Worm (Caenorhabditis elegans) whole organism, young adult: ENCODE results near the gene msp-56.

Experiments used
- B0019.2 ChIP-seq: fragments of 200-800 bp; sonication (Bioruptor generic); conservative IDR thresholded peaks from 2 replicates; pipeline ENCODE4 v1.3.6; 2022; ENCODE audit warnings: missing genetic modification reagents, missing genetic modification characterization, missing compliant biosample characterization
- C06A6.2 ChIP-seq: fragments of 200-800 bp; sonication (Bioruptor generic); conservative IDR thresholded peaks from 2 replicates; pipeline ENCODE4 v1.3.6; 2022; ENCODE audit warnings: missing genetic modification characterization, missing compliant biosample characterization
- C17E4.6 ChIP-seq: fragments of 200-800 bp; sonication (Bioruptor generic); IDR thresholded peaks from 2 replicates; pipeline ENCODE4 v1.3.6; 2022; ENCODE audit warnings: missing genetic modification reagents, missing genetic modification characterization, missing compliant biosample characterization
- F10E7.11 ChIP-seq: sonication (generic microtip); optimal IDR thresholded peaks from 2 replicates; lab custom pipeline; 2017; ENCODE audit warnings: mild to moderate bottlenecking, missing genetic modification characterization, moderate library complexity, missing compliant biosample characterization
- F22D6.2 ChIP-seq: sonication (generic microtip); optimal IDR thresholded peaks from 2 replicates; lab custom pipeline; 2016; ENCODE audit warnings: mild to moderate bottlenecking, missing genetic modification characterization, missing compliant biosample characterization
- K11D2.4 ChIP-seq: fragments of 200-800 bp; sonication (Bioruptor generic); IDR thresholded peaks from 2 replicates; pipeline ENCODE4 v1.3.6; 2022; ENCODE audit warnings: missing genetic modification reagents, missing genetic modification characterization, missing compliant biosample characterization
- K12H6.12 ChIP-seq: fragments of 200-800 bp; sonication (Bioruptor generic); optimal IDR thresholded peaks from 2 replicates; lab custom pipeline; 2018; ENCODE audit warnings: mild to moderate bottlenecking, missing genetic modification characterization, missing compliant biosample characterization
- Y53G8AR.9 ChIP-seq: fragments of 200-800 bp; sonication (Bioruptor generic); conservative IDR thresholded peaks from 2 replicates; pipeline ENCODE4 v1.3.6; 2022; ENCODE audit warnings: missing genetic modification reagents, missing genetic modification characterization, missing compliant biosample characterization
- Y79H2A.3 ChIP-seq: fragments of 200-800 bp; sonication (Bioruptor generic); conservative IDR thresholded peaks from 2 replicates; pipeline ENCODE4 v1.3.6; 2022; ENCODE audit warnings: missing genetic modification reagents, missing genetic modification characterization, missing compliant biosample characterization
- atf-7 ChIP-seq: sonication (generic microtip); optimal IDR thresholded peaks from 2 replicates; lab custom pipeline; 2017; ENCODE audit warnings: mild to moderate bottlenecking, missing genetic modification characterization, missing compliant biosample characterization
- cebp-1 ChIP-seq, 2 experiments: fragments of 200-800 bp in 1 of 2; sonication (Bioruptor generic) in 1 of 2; sonication (generic microtip) in 1 of 2; IDR thresholded peaks in 1 of 2; optimal IDR thresholded peaks in 1 of 2; 2 replicates each; pipeline versions ENCODE4 v1.3.6 to Lab custom; 2017 to 2022; ENCODE audit warnings: missing compliant biosample characterization in 2 of 2, missing genetic modification characterization in 2 of 2, mild to moderate bottlenecking in 1 of 2, missing genetic modification reagents in 1 of 2, moderate library complexity in 1 of 2
- ceh-27 ChIP-seq: fragments of 200-800 bp; sonication (Bioruptor generic); optimal IDR thresholded peaks from 2 replicates; lab custom pipeline; 2018; ENCODE audit warnings: mild to moderate bottlenecking, missing genetic modification characterization, moderate library complexity, missing compliant biosample characterization
- ceh-40 ChIP-seq: fragments of 200-800 bp; sonication (Bioruptor generic); IDR thresholded peaks from 2 replicates; pipeline ENCODE4 v1.3.6; 2022; ENCODE audit warnings: missing genetic modification characterization, missing compliant biosample characterization
- ceh-79 ChIP-seq: sonication (generic microtip); optimal IDR thresholded peaks from 2 replicates; lab custom pipeline; 2017; ENCODE audit warnings: mild to moderate bottlenecking, missing genetic modification characterization, missing compliant biosample characterization
- ceh-91 ChIP-seq: fragments of 200-800 bp; sonication (Bioruptor generic); IDR thresholded peaks from 2 replicates; pipeline ENCODE4 v1.3.6; 2022; ENCODE audit warnings: missing genetic modification reagents, missing genetic modification characterization, missing compliant biosample characterization
- chd-7 ChIP-seq: sonication (generic microtip); optimal IDR thresholded peaks from 2 replicates; lab custom pipeline; 2016; ENCODE audit warnings: mild to moderate bottlenecking, missing genetic modification characterization, moderate library complexity, missing compliant biosample characterization
- die-1 ChIP-seq: sonication (generic microtip); optimal IDR thresholded peaks from 2 replicates; lab custom pipeline; 2016; ENCODE audit warnings: missing genotype, mild to moderate bottlenecking, missing genetic modification characterization, missing compliant biosample characterization
- dpl-1 ChIP-seq: fragments of 150-350 bp; optimal IDR thresholded peaks from 2 replicates; lab custom pipeline; 2014; ENCODE audit warnings: missing biosample characterization, missing genetic modification reagents, missing genetic modification characterization
- egl-18 ChIP-seq: fragments of 200-800 bp; sonication (Bioruptor generic); IDR thresholded peaks from 2 replicates; pipeline ENCODE4 v1.3.6; 2022; ENCODE audit warnings: missing genetic modification reagents, missing genetic modification characterization, missing compliant biosample characterization
- egl-44 ChIP-seq: fragments of 200-800 bp; sonication (Bioruptor generic); IDR thresholded peaks from 2 replicates; pipeline ENCODE4 v1.3.6; 2022; ENCODE audit warnings: missing genetic modification reagents, missing genetic modification characterization, missing compliant biosample characterization
- gei-17 ChIP-seq: fragments of 200-800 bp; sonication (Bioruptor generic); optimal IDR thresholded peaks from 2 replicates; lab custom pipeline; 2018; ENCODE audit warnings: mild to moderate bottlenecking, missing genetic modification characterization, missing compliant biosample characterization
- hlh-12 ChIP-seq: sonication (generic microtip); optimal IDR thresholded peaks from 2 replicates; lab custom pipeline; 2016; ENCODE audit warnings: missing genetic modification characterization, missing compliant biosample characterization
- hsf-1 ChIP-seq: fragments of 200-800 bp; sonication (Bioruptor generic); IDR thresholded peaks from 2 replicates; pipeline ENCODE4 v1.3.6; 2022; ENCODE audit warnings: missing genetic modification reagents, missing genetic modification characterization, missing compliant biosample characterization
- lag-1 ChIP-seq: fragments of 200-800 bp; sonication (Bioruptor generic); IDR thresholded peaks from 2 replicates; pipeline ENCODE4 v1.3.6; 2022; ENCODE audit warnings: missing genetic modification reagents, missing genetic modification characterization, missing compliant biosample characterization
- let-526 ChIP-seq: fragments of 200-800 bp; sonication (Bioruptor generic); IDR thresholded peaks from 2 replicates; pipeline ENCODE4 v1.3.6; 2022; ENCODE audit warnings: missing genetic modification reagents, missing genetic modification characterization, missing compliant biosample characterization
- let-607 ChIP-seq, 2 experiments: fragments of 200-800 bp in 1 of 2; sonication (Bioruptor generic) in 1 of 2; sonication (generic microtip) in 1 of 2; optimal IDR thresholded peaks; 2 replicates each; lab custom pipeline; 2016 to 2018; ENCODE audit warnings: mild to moderate bottlenecking in 2 of 2, missing compliant biosample characterization in 2 of 2, missing genetic modification characterization in 2 of 2, moderate library complexity in 2 of 2, missing genotype in 1 of 2
- lin-26 ChIP-seq: fragments of 200-800 bp; sonication (Bioruptor generic); IDR thresholded peaks from 2 replicates; pipeline ENCODE4 v1.3.6; 2022; ENCODE audit warnings: missing genetic modification reagents, missing genetic modification characterization, missing compliant biosample characterization
- lin-40 ChIP-seq: sonication (generic microtip); optimal IDR thresholded peaks from 2 replicates; lab custom pipeline; 2016; ENCODE audit warnings: missing genetic modification characterization, mild to moderate bottlenecking, missing compliant biosample characterization, missing genotype, missing genetic modification reagents
- nhr-80 ChIP-seq: sonication (generic microtip); optimal IDR thresholded peaks from 2 replicates; lab custom pipeline; 2016; ENCODE audit warnings: missing genetic modification characterization, missing compliant biosample characterization
- pha-4 ChIP-seq: fragments of 150-350 bp; sonication (generic microtip); optimal IDR thresholded peaks from 2 replicates; lab custom pipeline; 2014; ENCODE audit warnings: missing biosample characterization, missing genetic modification reagents, missing genetic modification characterization
- rcor-1 ChIP-seq: fragments of 200-800 bp; sonication (Bioruptor generic); IDR thresholded peaks from 2 replicates; pipeline ENCODE4 v1.3.6; 2022; ENCODE audit warnings: missing genetic modification reagents, missing genetic modification characterization, missing compliant biosample characterization
- repo-1 ChIP-seq: sonication (generic microtip); optimal IDR thresholded peaks from 2 replicates; lab custom pipeline; 2017; ENCODE audit warnings: mild to moderate bottlenecking, missing genetic modification characterization, missing compliant biosample characterization
- sea-2 ChIP-seq: fragments of 200-800 bp; sonication (Bioruptor generic); IDR thresholded peaks from 2 replicates; pipeline ENCODE4 v1.3.6; 2022; ENCODE audit warnings: missing genetic modification characterization, missing compliant biosample characterization
- snpc-1.3 ChIP-seq: sonication (generic microtip); optimal IDR thresholded peaks from 2 replicates; lab custom pipeline; 2017; ENCODE audit warnings: missing genetic modification characterization, mild to moderate bottlenecking, missing compliant biosample characterization, antibody characterized with exemption, moderate library complexity, missing genotype, missing genetic modification reagents; ENCODE audit not compliant: insufficient read depth
- somi-1 ChIP-seq: fragments of 200-800 bp; sonication (Bioruptor generic); optimal IDR thresholded peaks from 2 replicates; lab custom pipeline; 2018; ENCODE audit warnings: mild to moderate bottlenecking, missing genetic modification characterization, missing compliant biosample characterization
- tbp1 ChIP-seq: fragments of 200-800 bp; sonication (Bioruptor generic); optimal IDR thresholded peaks from 2 replicates; lab custom pipeline; 2018; ENCODE audit warnings: mild to moderate bottlenecking, missing genetic modification characterization, missing compliant biosample characterization
- ztf-18 ChIP-seq: sonication (generic microtip); optimal IDR thresholded peaks from 2 replicates; lab custom pipeline; 2016; ENCODE audit warnings: missing genotype, mild to moderate bottlenecking, missing genetic modification characterization, missing compliant biosample characterization
- ztf-22 ChIP-seq: fragments of 200-800 bp; sonication (Bioruptor generic); optimal IDR thresholded peaks from 2 replicates; lab custom pipeline; 2018; ENCODE audit warnings: mild to moderate bottlenecking, missing genetic modification characterization, moderate library complexity, missing compliant biosample characterization
- ztf-25 ChIP-seq: fragments of 200-800 bp; sonication (Bioruptor generic); IDR thresholded peaks from 2 replicates; pipeline ENCODE4 v1.3.6; 2022; ENCODE audit warnings: missing genetic modification reagents, missing genetic modification characterization, missing compliant biosample characterization
- ztf-26 ChIP-seq: sonication (generic microtip); optimal IDR thresholded peaks from 2 replicates; lab custom pipeline; 2017; ENCODE audit warnings: missing genetic modification characterization, missing compliant biosample characterization

msp-56 gene

DNA sequence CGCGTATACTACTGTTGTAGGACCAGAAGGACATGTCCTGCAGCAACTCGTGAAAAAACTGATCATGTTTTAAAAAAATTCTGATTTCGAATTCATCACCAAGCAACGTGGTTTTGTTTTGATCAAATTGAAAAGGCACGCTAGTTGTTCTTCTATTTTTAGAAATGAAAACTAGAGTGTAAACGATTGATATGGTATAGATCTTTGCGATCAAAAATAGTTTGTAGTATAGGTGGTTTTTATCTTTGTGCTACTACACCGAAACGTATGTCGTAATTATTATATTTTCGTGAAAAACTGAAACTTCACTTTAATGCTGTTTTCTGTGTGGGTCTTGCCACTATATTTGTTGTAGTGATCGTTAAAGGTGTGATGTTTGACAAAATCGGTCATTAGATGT lies 25.5 kb downstream of the msp-56 start:
- TF ChIP-seq Y79H2A.3 (GFP tag; lab: Robert Waterston, UW) (no peak), gei-17 (GFP tag; lab: Kevin White, UChicago) (no peak)

DNA sequence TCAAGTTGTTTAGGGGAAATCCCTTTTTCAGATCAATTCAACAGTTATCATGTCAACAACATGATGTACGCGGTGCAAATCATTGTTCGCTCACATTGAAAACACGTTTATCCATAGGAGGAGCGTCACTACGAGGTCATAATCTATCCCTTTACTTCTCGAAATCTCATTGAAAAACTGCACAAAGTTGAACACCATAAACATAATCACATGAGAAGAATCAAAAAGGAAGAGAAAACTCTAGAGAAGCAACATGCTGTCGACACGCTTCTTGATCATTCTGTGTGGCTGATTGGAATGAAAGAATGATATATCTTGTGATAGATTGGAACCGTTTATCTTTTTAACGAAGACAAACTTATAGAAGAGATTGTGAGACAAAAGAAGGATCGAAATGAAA lies 26.6 kb downstream of the msp-56 start:
- TF ChIP-seq atf-7 (tag; lab: Kevin White, UChicago) (no peak), K11D2.4 (peak; percentile 75; the same call in 1 of the 2 replicates), Y53G8AR.9 (no peak), F22D6.2 (tag; lab: Kevin White, UChicago) (peak; percentile 70), tbp1 (GFP tag; lab: Kevin White, UChicago) (peak; percentile 3), C17E4.6 (GFP tag; lab: Robert Waterston, UW) (no peak), C06A6.2 (GFP tag; lab: Robert Waterston, UW) (0 out of 2 replicates have a peak, but pooled peaks have one; percentile 19), ztf-26 (peak; percentile 84), ceh-27 (GFP tag; lab: Kevin White, UChicago) (peak; percentile 6), chd-7 (tag; lab: Kevin White, UChicago) (peak; percentile 26), ceh-79 (tag; lab: Kevin White, UChicago) (no peak), let-607 (tag; optimal IDR thresholded peaks at IDR 0.05; lab: Kevin White, UChicago) (peak in 1 of 2 experiments; percentile 8), die-1 (tag; lab: Kevin White, UChicago) (peak; percentile 55), egl-44 (GFP tag; lab: Robert Waterston, UW) (no peak), lin-40 (tag; lab: Kevin White, UChicago) (peak; percentile 84), cebp-1 (GFP tag; IDR thresholded peaks at IDR 0.05; lab: Robert Waterston, UW) (no peak), cebp-1 (tag; optimal IDR thresholded peaks at IDR 0.05; lab: Kevin White, UChicago) (peak; percentile 27), lin-26 (peak; percentile 48; the same call in 1 of the 2 replicates), somi-1 (GFP tag; lab: Kevin White, UChicago) (peak; percentile 96), ceh-91 (GFP tag; lab: Robert Waterston, UW) (no peak), rcor-1 (GFP tag; lab: Robert Waterston, UW) (no peak), nhr-80 (tag; lab: Kevin White, UChicago) (peak; percentile 3), ceh-40 (GFP tag; lab: Robert Waterston, UW) (no peak), hsf-1 (peak; percentile 76)

DNA sequence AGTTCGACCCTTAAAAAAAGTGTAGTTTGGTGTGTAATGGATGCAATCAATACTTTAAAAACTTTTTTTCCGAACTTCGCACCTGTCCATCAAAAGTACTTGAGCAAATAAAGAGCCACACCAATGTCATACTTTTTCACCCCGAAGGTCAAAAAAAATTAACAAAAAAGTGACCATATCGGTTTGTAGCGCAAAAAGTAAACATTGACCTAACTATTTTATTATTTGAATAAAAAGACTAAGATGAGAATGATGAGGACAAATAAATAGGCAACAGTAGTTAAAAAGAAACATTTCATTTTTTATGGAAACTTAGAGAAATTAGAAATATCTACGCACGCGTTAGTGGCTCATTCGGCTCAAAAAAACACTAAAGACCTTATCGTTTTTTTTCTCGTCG lies 28.0 kb downstream of the msp-56 start:
- TF ChIP-seq pha-4 (tag; lab: Kevin White, UChicago) = peak; percentile 38
- TF ChIP-seq let-526 (GFP tag; lab: Robert Waterston, UW) = no peak

DNA sequence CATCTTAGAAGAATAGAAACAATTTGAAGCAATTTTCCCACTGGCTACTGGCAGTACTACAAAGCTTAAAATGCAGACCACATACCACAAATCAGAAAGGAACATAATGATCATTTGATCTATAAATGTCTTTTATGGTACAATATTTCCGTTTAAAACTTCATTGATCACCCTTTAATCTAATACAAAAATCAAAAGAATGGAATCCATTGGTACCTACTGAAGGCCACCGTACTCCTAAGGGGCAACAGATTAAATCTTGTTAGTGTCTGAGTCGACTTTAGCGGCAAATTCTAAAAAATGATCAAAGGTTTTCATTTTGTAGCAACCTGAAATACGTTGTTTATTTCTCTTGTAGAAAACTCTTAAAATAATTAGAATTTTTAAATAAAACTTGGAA lies 30.9 kb downstream of the msp-56 start:
- no peak for TF ChIP-seq repo-1 (tag; lab: Kevin White, UChicago)
- TF ChIP-seq snpc-1.3 (tag; lab: Kevin White, UChicago) = no peak
- no peak for TF ChIP-seq K12H6.12 (tag; lab: Kevin White, UChicago)
- no peak for TF ChIP-seq let-607 (tag; optimal IDR thresholded peaks at IDR 0.05; lab: Kevin White, UChicago)
- TF ChIP-seq ceh-91 (GFP tag; lab: Robert Waterston, UW) = no peak
- TF ChIP-seq F22D6.2 (tag; lab: Kevin White, UChicago) = no peak
- no peak for TF ChIP-seq nhr-80 (tag; lab: Kevin White, UChicago)
- no peak for TF ChIP-seq hlh-12
- no peak for TF ChIP-seq sea-2 (GFP tag; lab: Robert Waterston, UW)
- TF ChIP-seq ztf-22 (GFP tag; lab: Kevin White, UChicago) = no peak
- no peak for TF ChIP-seq F10E7.11 (tag; lab: Kevin White, UChicago)
- TF ChIP-seq ztf-18 (tag; lab: Kevin White, UChicago) = no peak
- TF ChIP-seq ztf-25 (GFP tag; lab: Robert Waterston, UW) = no peak
- TF ChIP-seq lag-1 = no peak
- TF ChIP-seq B0019.2 (GFP tag; lab: Robert Waterston, UW) = no peak
- no peak for TF ChIP-seq egl-18 (GFP tag; lab: Robert Waterston, UW)
- no peak for TF ChIP-seq dpl-1 (GFP tag; lab: Kevin White, UChicago)
